Worm (Caenorhabditis elegans): ENCODE data around the gene C55B6.1.

- TF ChIP-seq aly-2 (tag; optimal IDR thresholded peaks at IDR 0.05) (no peak), unc-62 (GFP tag; optimal IDR thresholded peaks at IDR 0.05 in 1 of 2) (no peak), unc-62 (tag; optimal IDR thresholded peaks at IDR 0.05) (no peak), ceh-82 (tag; optimal IDR thresholded peaks at IDR 0.05) (no peak), hif-1 (tag; optimal IDR thresholded peaks at IDR 0.05) (no peak), hlh-11 (tag; optimal IDR thresholded peaks at IDR 0.05) (no peak), ZK546.5 (tag; optimal IDR thresholded peaks at IDR 0.05) (no peak), lin-15B (tag; optimal IDR thresholded peaks at IDR 0.05) (no peak)
These were observed 48.8 kb upstream of the C55B6.1 start, which contains the start of gene lam-2 for ce11 chrX:7151189-7151857.

Data from whole organism, L4 larva.